Worm (Caenorhabditis elegans): ENCODE measurements around the gene twk-16.
A peak's percentile ranks its signal among the peaks of the same experiment; 100 is the strongest.

The twk-16 gene

ce11 chrX:3101562-3101961 is 20.6 kb downstream of the twk-16 start:
- TF ChIP-seq dao-5 (tag; optimal IDR thresholded peaks at IDR 0.05) (no peak), him-1 (tag; optimal IDR thresholded peaks at IDR 0.05) (no peak), W03F9.2 (tag; optimal IDR thresholded peaks at IDR 0.05) (no peak)

- TF ChIP-seq W03F9.2 (tag; optimal IDR thresholded peaks at IDR 0.05) (no peak), him-1 (tag; optimal IDR thresholded peaks at IDR 0.05) (no peak), dao-5 (tag; optimal IDR thresholded peaks at IDR 0.05) (no peak)
These were observed 21.2 kb downstream of the twk-16 start, which contains the start of gene ztf-13 for ce11 chrX:3102165-3102564. Gene ztf-13, minus strand, starts transcription at chrX:3102175.

- no peak for TF ChIP-seq W03F9.2 (tag; optimal IDR thresholded peaks at IDR 0.05)
- no peak for TF ChIP-seq dao-5 (tag; optimal IDR thresholded peaks at IDR 0.05)
- no peak for TF ChIP-seq him-1 (tag; optimal IDR thresholded peaks at IDR 0.05)
These were observed 21.9 kb downstream of the twk-16 start for ce11 chrX:3102817-3103216.

- TF ChIP-seq W03F9.2 (tag; optimal IDR thresholded peaks at IDR 0.05) (peak; percentile 56), dao-5 (tag; optimal IDR thresholded peaks at IDR 0.05) (no peak), him-1 (tag; optimal IDR thresholded peaks at IDR 0.05) (peak; percentile 41)
These were observed 25.2 kb downstream of the twk-16 start, which contains the start of gene K10B3.5 for ce11 chrX:3106137-3106536. Gene K10B3.5, minus strand, starts transcription at chrX:3106479.

- no peak for TF ChIP-seq him-1 (tag; optimal IDR thresholded peaks at IDR 0.05)
- TF ChIP-seq dao-5 (tag; optimal IDR thresholded peaks at IDR 0.05): no peak
- no peak for TF ChIP-seq W03F9.2 (tag; optimal IDR thresholded peaks at IDR 0.05)
These were observed 27.7 kb downstream of the twk-16 start for ce11 chrX:3108603-3109002.

- TF ChIP-seq him-1 (tag; optimal IDR thresholded peaks at IDR 0.05) (no peak), dao-5 (tag; optimal IDR thresholded peaks at IDR 0.05) (no peak), W03F9.2 (tag; optimal IDR thresholded peaks at IDR 0.05) (no peak)
These were observed 29.7 kb downstream of the twk-16 start, which contains the start of gene gpcp-1 for ce11 chrX:3110576-3110975. Gene gpcp-1, minus strand, starts transcription at chrX:3110628.

- TF ChIP-seq him-1 (tag; optimal IDR thresholded peaks at IDR 0.05): peak; percentile 76
- no peak for TF ChIP-seq W03F9.2 (tag; optimal IDR thresholded peaks at IDR 0.05)
These were observed 30.1 kb downstream of the twk-16 start for ce11 chrX:3111066-3111465.

ce11 chrX:3111687-3112086 is 30.8 kb downstream of the twk-16 start:
- TF ChIP-seq him-1 (tag; optimal IDR thresholded peaks at IDR 0.05) (no peak), dao-5 (tag; optimal IDR thresholded peaks at IDR 0.05) (no peak), W03F9.2 (tag; optimal IDR thresholded peaks at IDR 0.05) (no peak)

ce11 chrX:3112946-3113427 is 32.1 kb downstream of the twk-16 start, which contains the start of gene gpd-3:
Gene gpd-3, minus strand, starts transcription at chrX:3113341.
- no peak for TF ChIP-seq W03F9.2 (tag; optimal IDR thresholded peaks at IDR 0.05)
- TF ChIP-seq him-1 (tag; optimal IDR thresholded peaks at IDR 0.05): no peak
- no peak for TF ChIP-seq dao-5 (tag; optimal IDR thresholded peaks at IDR 0.05)

ce11 chrX:3114306-3115133 is 33.6 kb downstream of the twk-16 start, which contains the start of gene gpd-2:
Gene gpd-2, minus strand, starts transcription at chrX:3114689.
- TF ChIP-seq dao-5 (tag; optimal IDR thresholded peaks at IDR 0.05) (no peak), him-1 (tag; optimal IDR thresholded peaks at IDR 0.05) (no peak), W03F9.2 (tag; optimal IDR thresholded peaks at IDR 0.05) (no peak)

- no peak for TF ChIP-seq dao-5 (tag; optimal IDR thresholded peaks at IDR 0.05)
- TF ChIP-seq W03F9.2 (tag; optimal IDR thresholded peaks at IDR 0.05): peak; percentile 26
These were observed 34.5 kb downstream of the twk-16 start for ce11 chrX:3115134-3116032.

- TF ChIP-seq W03F9.2 (tag; optimal IDR thresholded peaks at IDR 0.05) (no peak), dao-5 (tag; optimal IDR thresholded peaks at IDR 0.05) (peak; percentile 42), him-1 (tag; optimal IDR thresholded peaks at IDR 0.05) (peak; percentile 85)
These were observed 35.3 kb downstream of the twk-16 start, which contains the start of gene mai-1 for ce11 chrX:3116033-3116876. Gene mai-1, minus strand, starts transcription at chrX:3116589.

ce11 chrX:3117204-3117603 is 36.3 kb downstream of the twk-16 start:
- no peak for TF ChIP-seq W03F9.2 (tag; optimal IDR thresholded peaks at IDR 0.05)
- no peak for TF ChIP-seq dao-5 (tag; optimal IDR thresholded peaks at IDR 0.05)
- TF ChIP-seq him-1 (tag; optimal IDR thresholded peaks at IDR 0.05): no peak

Measured in whole organism, L4/young adult.